Worm (Caenorhabditis elegans): ENCODE measurements around the gene C02H6.3.

The C02H6.3 gene

ce11 chrV:7399202-7399601, 11.5 kb upstream of the C02H6.3 start, which contains the start of gene gst-41:
gst-41 (minus strand) TSS chrV:7399302.
- TF ChIP-seq lin-11 (tag; optimal IDR thresholded peaks at IDR 0.05) = no peak
- TF ChIP-seq nhr-10 (tag; optimal IDR thresholded peaks at IDR 0.05) = no peak
- TF ChIP-seq nhr-237 (tag; optimal IDR thresholded peaks at IDR 0.05) = no peak
- no peak for TF ChIP-seq unc-55 (GFP tag; optimal IDR thresholded peaks at IDR 0.05)
- no peak for TF ChIP-seq skn-1 (tag; optimal IDR thresholded peaks at IDR 0.05)
- no peak for TF ChIP-seq ceh-16 (tag; optimal IDR thresholded peaks at IDR 0.05)
- no peak for TF ChIP-seq dmd-4 (tag; optimal IDR thresholded peaks at IDR 0.05)
- TF ChIP-seq ztf-4 (tag; optimal IDR thresholded peaks at IDR 0.05) = no peak
- no peak for TF ChIP-seq mdl-1 (tag; optimal IDR thresholded peaks at IDR 0.05)
- TF ChIP-seq lsy-2 (tag; optimal IDR thresholded peaks at IDR 0.05) = no peak
- TF ChIP-seq unc-62 (GFP tag; optimal IDR thresholded peaks at IDR 0.05) = no peak
- no peak for TF ChIP-seq nhr-77 (tag; optimal IDR thresholded peaks at IDR 0.05)
- TF ChIP-seq sem-4 (tag; optimal IDR thresholded peaks at IDR 0.05) = no peak
- no peak for TF ChIP-seq fos-1 (tag; optimal IDR thresholded peaks at IDR 0.05)
- no peak for TF ChIP-seq ztf-11 (tag; optimal IDR thresholded peaks at IDR 0.05)
- no peak for TF ChIP-seq F13H6.1 (tag; optimal IDR thresholded peaks at IDR 0.05)
- TF ChIP-seq crh-2 (tag; optimal IDR thresholded peaks at IDR 0.05) = no peak
- TF ChIP-seq nhr-21 (tag; optimal IDR thresholded peaks at IDR 0.05) = no peak

DNA sequence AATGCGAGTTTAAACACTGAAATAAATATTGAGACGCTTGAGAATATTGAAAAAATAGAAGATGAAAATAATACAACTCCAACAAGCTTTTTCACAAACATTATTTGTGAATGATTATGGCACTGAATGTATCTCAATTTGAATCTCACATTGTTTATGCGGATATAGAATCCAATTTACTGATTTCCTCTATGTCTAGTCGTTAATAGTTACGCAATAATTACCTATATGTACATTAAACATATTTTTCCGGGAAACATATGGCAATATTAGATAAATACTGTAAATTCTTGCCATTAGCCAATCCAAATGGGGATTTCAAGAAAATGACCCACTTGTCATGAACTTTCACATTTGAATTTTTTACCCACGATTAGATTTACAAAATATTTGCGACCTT, 7.7 kb upstream of the C02H6.3 start, which contains the start of gene srx-9:
TSS of gene srx-9 (minus strand) at position 101 of the 400 bp plus-strand sequence.
- no peak for TF ChIP-seq dmd-4 (tag; optimal IDR thresholded peaks at IDR 0.05)
- no peak for TF ChIP-seq unc-62 (GFP tag; optimal IDR thresholded peaks at IDR 0.05)
- no peak for TF ChIP-seq peb-1 (tag; optimal IDR thresholded peaks at IDR 0.05)
- TF ChIP-seq mab-5 (tag; optimal IDR thresholded peaks at IDR 0.05) = no peak

- peak; percentile 70 for TF ChIP-seq fos-1 (tag; optimal IDR thresholded peaks at IDR 0.05)
- no peak for TF ChIP-seq lin-39 (tag; optimal IDR thresholded peaks at IDR 0.05)
These were observed 4.3 kb upstream of the C02H6.3 start, which contains the start of gene fbxa-105 for ce11 chrV:7391933-7392332. fbxa-105 (minus strand) TSS chrV:7392029.

- TF ChIP-seq R02D3.7 (tag; optimal IDR thresholded peaks at IDR 0.05) = no peak
- TF ChIP-seq ztf-1 (GFP tag; conservative IDR thresholded peaks at IDR 0.05) = no peak
- no peak for TF ChIP-seq elt-1 (tag; optimal IDR thresholded peaks at IDR 0.05)
- no peak for TF ChIP-seq nhr-11 (tag; optimal IDR thresholded peaks at IDR 0.05)
- TF ChIP-seq alr-1 (tag; optimal IDR thresholded peaks at IDR 0.05) = no peak
- no peak for TF ChIP-seq nhr-237 (tag; optimal IDR thresholded peaks at IDR 0.05)
- TF ChIP-seq unc-39 (tag; optimal IDR thresholded peaks at IDR 0.05) = no peak
- TF ChIP-seq peb-1 (tag; optimal IDR thresholded peaks at IDR 0.05) = no peak
- TF ChIP-seq unc-55 (GFP tag; optimal IDR thresholded peaks at IDR 0.05) = no peak
- no peak for TF ChIP-seq zag-1 (tag; optimal IDR thresholded peaks at IDR 0.05)
- TF ChIP-seq mdl-1 (tag; optimal IDR thresholded peaks at IDR 0.05) = no peak
- no peak for TF ChIP-seq Y55F3AM.14 (GFP tag; optimal IDR thresholded peaks at IDR 0.05)
- TF ChIP-seq lin-39 (tag; optimal IDR thresholded peaks at IDR 0.05) = no peak
- no peak for TF ChIP-seq lin-11 (tag; optimal IDR thresholded peaks at IDR 0.05)
These were observed 2.1 kb upstream of the C02H6.3 start, which contains the start of gene C02H6.1 for ce11 chrV:7389771-7390170. C02H6.1 (minus strand) TSS chrV:7389871.

- TF ChIP-seq Y55F3AM.14 (GFP tag; optimal IDR thresholded peaks at IDR 0.05) (no peak), unc-55 (GFP tag; optimal IDR thresholded peaks at IDR 0.05) (peak; percentile 6), nhr-23 (tag; optimal IDR thresholded peaks at IDR 0.05) (no peak), fos-1 (tag; optimal IDR thresholded peaks at IDR 0.05) (peak; percentile 2)
These were observed 1.5 kb downstream of the C02H6.3 start, which contains the start of gene srp-6 for ce11 chrV:7386052-7386573. srp-6 (minus strand) TSS chrV:7386102.

- TF ChIP-seq ceh-82 (tag; optimal IDR thresholded peaks at IDR 0.05) (no peak), lsy-2 (tag; optimal IDR thresholded peaks at IDR 0.05) (no peak), nhr-23 (tag; optimal IDR thresholded peaks at IDR 0.05) (no peak), ZK546.5 (tag; optimal IDR thresholded peaks at IDR 0.05) (no peak), F13H6.1 (tag; optimal IDR thresholded peaks at IDR 0.05) (no peak), unc-55 (GFP tag; optimal IDR thresholded peaks at IDR 0.05) (no peak), nhr-77 (tag; optimal IDR thresholded peaks at IDR 0.05) (no peak), snpc-4 (tag; optimal IDR thresholded peaks at IDR 0.05) (no peak), R02D3.7 (tag; optimal IDR thresholded peaks at IDR 0.05) (no peak), egl-27 (tag; optimal IDR thresholded peaks at IDR 0.05) (no peak), nhr-21 (tag; optimal IDR thresholded peaks at IDR 0.05) (no peak), C34F6.9 (tag; optimal IDR thresholded peaks at IDR 0.05) (no peak), ztf-4 (tag; optimal IDR thresholded peaks at IDR 0.05) (no peak), nhr-237 (tag; optimal IDR thresholded peaks at IDR 0.05) (no peak), ztf-11 (tag; optimal IDR thresholded peaks at IDR 0.05) (no peak), sem-4 (tag; optimal IDR thresholded peaks at IDR 0.05) (no peak), unc-39 (tag; optimal IDR thresholded peaks at IDR 0.05) (no peak), nhr-12 (tag; optimal IDR thresholded peaks at IDR 0.05) (no peak), skn-1 (tag; optimal IDR thresholded peaks at IDR 0.05) (no peak)
These were observed 6.6 kb downstream of the C02H6.3 start, which contains the start of gene C03G6.17 for ce11 chrV:7381008-7381407. C03G6.17 (minus strand) TSS chrV:7381108.
